Worm (Caenorhabditis elegans): ENCODE results near the gene dif-1.

DNA sequence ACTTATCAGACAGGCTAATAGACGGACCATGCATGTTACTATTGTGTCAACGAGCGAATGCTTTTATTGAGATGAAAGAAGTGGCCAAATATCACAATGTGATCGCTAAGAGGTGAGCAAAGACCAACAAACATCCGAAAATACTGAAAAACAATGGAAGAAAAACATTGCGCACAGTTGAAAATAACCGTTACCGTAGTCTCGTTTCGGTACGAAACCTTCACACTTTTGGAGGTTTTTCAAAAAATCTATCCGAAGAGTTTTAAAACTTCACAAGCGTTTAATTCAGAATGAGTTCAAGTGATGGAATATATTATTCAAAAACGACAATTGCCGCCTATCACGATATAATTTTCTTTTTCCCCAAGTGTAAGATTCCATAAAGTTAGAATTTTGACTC is 44.0 kb downstream of the dif-1 start:
- TF ChIP-seq ceh-31 (tag; optimal IDR thresholded peaks at IDR 0.05), result no peak
- TF ChIP-seq fkh-10 (GFP tag; optimal IDR thresholded peaks at IDR 0.05), result no peak
